Fruit fly (Drosophila melanogaster) S2 (cell line): ENCODE measurements around the gene Pex16.

Experiments used
- CG8478 ChIP-seq: fragments of >200 bp; optimal IDR thresholded peaks from 2 replicates; lab custom pipeline; 2018
- CTCF ChIP-seq, 2 experiments: fragments of >200 bp; optimal IDR thresholded peaks; 2 replicates each; lab custom pipeline; 2018

Pex16 gene

dm6 chr3L:20750391-20750790 is 27.7 kb downstream of the Pex16 start:
- TF ChIP-seq CTCF (optimal IDR thresholded peaks at IDR 0.05; lab: Kevin White, UChicago) = no peak
- TF ChIP-seq CG8478 (lab: Kevin White, UChicago) = no peak

dm6 chr3L:20748577-20748976 is 29.5 kb downstream of the Pex16 start:
- TF ChIP-seq CG8478 (lab: Kevin White, UChicago) = no peak
- TF ChIP-seq CTCF (optimal IDR thresholded peaks at IDR 0.05; lab: Kevin White, UChicago) = no peak

DNA sequence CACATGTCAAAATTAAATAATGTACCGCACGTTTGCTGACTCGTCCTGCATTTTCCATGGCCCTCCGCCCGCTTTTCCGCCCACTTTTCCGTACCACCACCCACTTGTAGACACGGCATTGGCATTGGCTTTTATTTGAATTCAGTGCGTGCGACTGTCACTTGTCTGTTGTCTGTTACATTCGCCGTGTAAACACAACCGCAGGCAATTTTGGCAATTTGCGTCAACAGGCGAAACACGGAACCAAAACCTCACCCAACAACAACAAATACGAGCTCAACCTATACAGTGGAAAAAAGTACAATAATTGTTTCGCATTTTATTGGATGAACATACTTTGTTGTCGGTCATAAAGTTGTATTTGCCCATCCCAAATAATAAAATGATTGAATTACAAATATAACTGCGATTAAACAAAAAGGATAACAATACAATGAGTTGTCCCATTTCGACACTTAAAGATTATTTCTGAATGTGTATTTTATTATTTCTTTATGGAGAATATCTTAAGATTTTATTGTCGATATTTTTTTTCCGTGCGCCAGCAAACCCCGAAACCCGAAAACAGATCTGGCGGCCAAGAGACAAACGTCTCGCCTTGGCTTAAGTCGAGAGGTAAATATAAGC is 30.7 kb downstream of the Pex16 start:
- no peak for TF ChIP-seq CG8478 (lab: Kevin White, UChicago)
- no peak for TF ChIP-seq CTCF (optimal IDR thresholded peaks at IDR 0.05; lab: Kevin White, UChicago)

DNA sequence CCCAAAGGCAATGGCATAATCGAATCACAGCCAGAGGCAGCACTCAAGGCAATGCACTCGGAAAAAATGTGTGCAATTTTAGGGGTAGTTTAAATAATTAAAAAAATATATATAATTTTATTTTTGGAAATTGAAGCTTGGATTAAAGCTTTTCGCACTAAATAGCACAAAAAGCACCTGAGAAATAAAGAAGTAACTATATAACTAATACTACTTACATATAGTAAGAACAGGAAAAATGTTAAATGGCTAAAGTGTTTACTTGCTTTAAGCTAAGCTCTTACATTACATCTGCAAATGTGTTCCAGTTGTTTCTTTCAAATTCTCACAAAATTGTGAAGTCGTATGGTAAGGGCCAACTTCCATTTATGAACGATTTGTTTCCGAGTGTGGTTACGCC is 38.6 kb downstream of the Pex16 start, which contains the start of gene Gr77a:
Gene Gr77a (minus strand): TSS at position 17 of the 400 bp plus-strand sequence.
- TF ChIP-seq CTCF (optimal IDR thresholded peaks at IDR 0.05; lab: Kevin White, UChicago) = no peak
- TF ChIP-seq CG8478 (lab: Kevin White, UChicago) = no peak

- TF ChIP-seq CG8478 (lab: Kevin White, UChicago) (no peak), CTCF (optimal IDR thresholded peaks at IDR 0.05; lab: Kevin White, UChicago) (no peak)
Measured at dm6 chr3L:20737346-20737745, 40.7 kb downstream of the Pex16 start.

- no peak for TF ChIP-seq CTCF (optimal IDR thresholded peaks at IDR 0.05; lab: Kevin White, UChicago)
- TF ChIP-seq CG8478 (lab: Kevin White, UChicago) = no peak
Measured at dm6 chr3L:20736266-20736665, 41.8 kb downstream of the Pex16 start.

DNA sequence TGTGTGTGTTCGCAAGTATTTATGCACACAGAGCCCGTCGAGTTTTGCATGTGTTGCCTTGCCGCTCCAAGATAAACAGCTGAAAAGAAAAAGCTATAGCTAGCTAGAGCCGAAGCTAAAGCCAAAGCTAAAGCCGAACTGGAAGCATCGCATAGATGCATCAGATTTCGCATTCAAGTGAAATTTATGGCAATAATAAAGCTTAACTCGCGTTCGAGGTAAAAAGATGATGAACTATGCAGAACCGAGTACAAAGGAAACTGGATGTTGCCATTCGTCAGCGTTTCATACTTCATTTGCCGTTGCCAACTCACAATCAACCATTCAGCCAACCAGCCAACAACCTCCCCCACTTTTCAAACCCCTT is 43.8 kb downstream of the Pex16 start:
- TF ChIP-seq CG8478 (lab: Kevin White, UChicago) (no peak), CTCF (optimal IDR thresholded peaks at IDR 0.05; lab: Kevin White, UChicago) (no peak)

DNA sequence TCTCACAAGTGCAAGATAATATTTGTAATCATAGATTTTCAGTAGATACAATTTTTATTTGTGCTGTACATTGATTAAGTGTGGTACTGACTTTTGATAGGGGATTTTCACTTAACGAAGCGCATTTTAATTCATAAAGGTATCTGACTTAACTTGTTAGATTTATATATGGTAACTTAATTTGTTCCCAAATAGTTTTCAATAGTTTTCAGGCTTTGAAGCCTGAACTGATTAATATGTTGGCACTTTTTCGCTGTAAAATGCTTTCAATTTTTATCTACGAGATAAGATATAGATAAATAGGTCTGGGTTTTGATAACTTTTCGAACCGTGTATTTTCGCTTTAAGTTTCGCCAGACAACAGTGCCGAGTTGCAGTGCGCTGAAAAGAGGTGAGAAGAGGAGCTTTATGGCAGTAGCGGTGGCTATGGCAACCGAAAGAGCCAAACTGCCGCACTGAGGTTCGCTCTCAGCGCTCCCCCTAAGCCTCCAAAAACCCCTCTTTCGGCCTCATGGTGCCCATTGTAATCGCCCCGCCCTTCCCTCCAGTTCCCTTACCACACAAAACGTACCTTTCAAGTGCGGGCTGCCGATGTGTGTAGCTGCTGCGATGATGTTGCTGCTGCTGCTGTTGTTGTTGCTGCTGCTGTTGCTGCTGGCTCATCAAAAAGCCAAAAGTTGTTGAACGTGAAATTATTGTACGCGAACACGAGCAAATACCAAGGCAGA is 44.4 kb downstream of the Pex16 start:
- TF ChIP-seq CG8478 (lab: Kevin White, UChicago) = no peak
- no peak for TF ChIP-seq CTCF (optimal IDR thresholded peaks at IDR 0.05; lab: Kevin White, UChicago)

dm6 chr3L:20732492-20732891 is 45.6 kb downstream of the Pex16 start:
- TF ChIP-seq CG8478 (lab: Kevin White, UChicago) = no peak
- no peak for TF ChIP-seq CTCF (optimal IDR thresholded peaks at IDR 0.05; lab: Kevin White, UChicago)

dm6 chr3L:20730323-20731238 is 47.5 kb downstream of the Pex16 start, which contains the start of gene CG13252:
TSS of gene CG13252 (plus strand) at chr3L:20730591.
- TF ChIP-seq CTCF (optimal IDR thresholded peaks at IDR 0.05; lab: Kevin White, UChicago) (no peak), CG8478 (lab: Kevin White, UChicago) (no peak)

DNA sequence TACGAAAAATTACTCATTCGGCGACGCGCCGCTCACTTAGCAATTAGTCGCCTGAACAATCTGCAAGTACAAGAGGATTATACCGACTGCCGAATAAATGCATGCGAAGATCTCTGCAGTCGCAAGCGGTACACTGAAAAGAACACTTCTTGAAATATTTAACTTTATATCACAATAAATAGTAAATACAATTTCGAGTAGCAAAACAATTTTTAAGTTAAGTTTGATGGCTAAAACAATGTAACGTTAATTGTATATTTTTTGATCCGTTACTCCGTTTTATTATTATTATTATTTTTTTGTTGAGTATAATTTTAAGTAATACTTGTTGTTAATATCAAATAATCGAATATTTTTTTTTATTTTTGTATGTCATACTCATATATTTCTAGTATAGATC is 48.6 kb downstream of the Pex16 start:
- no peak for TF ChIP-seq CTCF (optimal IDR thresholded peaks at IDR 0.05; lab: Kevin White, UChicago)
